Worm (Caenorhabditis elegans) whole organism, young adult: ENCODE measurements around the gene mrpl-53.

Experiments used
- C06A6.2 ChIP-seq: fragments of 200-800 bp; sonication (Bioruptor generic); conservative IDR thresholded peaks from 2 replicates; pipeline ENCODE4 v1.3.6; 2022; ENCODE audit warnings: missing genetic modification characterization, missing compliant biosample characterization
- T07F8.4 ChIP-seq: sonication (generic microtip); optimal IDR thresholded peaks from 2 replicates; lab custom pipeline; 2016; ENCODE audit warnings: mild to moderate bottlenecking, missing genetic modification characterization, moderate library complexity, missing compliant biosample characterization
- ama-1 ChIP-seq, 3 experiments: fragments of 150-350 bp in 1 of 3; sonication (generic microtip) in 2 of 3; optimal IDR thresholded peaks; 2 replicates each; lab custom pipeline; 2014 to 2018; ENCODE audit warnings: missing biosample characterization in 2 of 3, missing genetic modification characterization in 2 of 3, missing genetic modification reagents in 2 of 3
- ceh-100 ChIP-seq: fragments of 200-800 bp; sonication (Bioruptor generic); IDR thresholded peaks from 2 replicates; pipeline ENCODE4 v1.3.6; 2022; ENCODE audit warnings: missing genetic modification reagents, missing genetic modification characterization, missing compliant biosample characterization
- ets-4 ChIP-seq: fragments of 200-800 bp; sonication (Bioruptor generic); optimal IDR thresholded peaks from 2 replicates; lab custom pipeline; 2018; ENCODE audit warnings: mild to moderate bottlenecking, missing genetic modification characterization, missing compliant biosample characterization
- lin-35 ChIP-seq, 3 experiments: fragments of 150-350 bp in 2 of 3; sonication (generic microtip) in 1 of 3; optimal IDR thresholded peaks; 2 replicates each; lab custom pipeline; 2014 to 2018; ENCODE audit warnings: missing biosample characterization in 3 of 3, missing genetic modification characterization in 3 of 3, missing genetic modification reagents in 3 of 3
- madf-3 ChIP-seq: fragments of 200-800 bp; sonication (Bioruptor generic); IDR thresholded peaks from 2 replicates; pipeline ENCODE4 v1.3.6; 2022; ENCODE audit warnings: missing genetic modification reagents, missing genetic modification characterization, missing compliant biosample characterization
- nhr-27 ChIP-seq: fragments of 200-800 bp; sonication (Bioruptor generic); optimal IDR thresholded peaks from 2 replicates; lab custom pipeline; 2018; ENCODE audit warnings: mild to moderate bottlenecking, missing genetic modification characterization, moderate library complexity, missing compliant biosample characterization
- rec-8 ChIP-seq, 2 experiments: sonication (generic microtip); optimal IDR thresholded peaks; 2 replicates each; lab custom pipeline; 2016; ENCODE audit warnings: mild to moderate bottlenecking in 2 of 2, missing genetic modification characterization in 2 of 2, missing genetic modification reagents in 2 of 2, missing genotype in 2 of 2, missing biosample characterization in 1 of 2, missing compliant biosample characterization in 1 of 2, moderate library complexity in 1 of 2
- unc-62 ChIP-seq: fragments of 150-350 bp; optimal IDR thresholded peaks from 2 replicates; lab custom pipeline; 2014; ENCODE audit warnings: missing biosample characterization, missing genetic modification reagents, missing genetic modification characterization
- zfh-2 ChIP-seq: fragments of 200-800 bp; sonication (Bioruptor generic); conservative IDR thresholded peaks from 2 replicates; pipeline ENCODE4 v1.3.6; 2022; ENCODE audit warnings: missing genetic modification reagents, missing genetic modification characterization, missing compliant biosample characterization

ce11 chrII:9625930-9626329 is 28.5 kb downstream of the mrpl-53 start:
- TF ChIP-seq lin-35 (GFP tag; optimal IDR thresholded peaks at IDR 0.05; lab: Kevin White, UChicago) (no peak), T07F8.4 (no peak), ceh-100 (GFP tag; lab: Robert Waterston, UW) (no peak), C06A6.2 (no peak), madf-3 (GFP tag; lab: Robert Waterston, UW) (no peak), rec-8 (tag; optimal IDR thresholded peaks at IDR 0.05; lab: Kevin White, UChicago) (no peak), zfh-2 (GFP tag; lab: Robert Waterston, UW) (no peak), ama-1 (optimal IDR thresholded peaks at IDR 0.05; lab: Kevin White, UChicago) (no peak), ama-1 (GFP tag; optimal IDR thresholded peaks at IDR 0.05; lab: Kevin White, UChicago) (no peak), nhr-27 (tag; lab: Kevin White, UChicago) (no peak), unc-62 (GFP tag; lab: Kevin White, UChicago) (no peak), ets-4 (GFP tag; lab: Kevin White, UChicago) (no peak)
